Worm (Caenorhabditis elegans) whole organism, early embryonic: ENCODE measurements around the gene srz-69.

Source experiments
- ama-1 ChIP-seq: fragments of 150-350 bp; optimal IDR thresholded peaks from 2 replicates; lab custom pipeline; 2014
- ceh-13 ChIP-seq: fragments of 200-800 bp; sonication (Bioruptor generic); optimal IDR thresholded peaks from 2 replicates; lab custom pipeline; 2018; ENCODE audit warnings: mild to moderate bottlenecking, missing genetic modification characterization, missing compliant biosample characterization
- hmbx-1 ChIP-seq: sonication (generic microtip); optimal IDR thresholded peaks from 2 replicates; lab custom pipeline; 2016; ENCODE audit warnings: mild to moderate bottlenecking, missing genetic modification characterization, missing compliant biosample characterization
- pes-1 ChIP-seq: fragments of 200-800 bp; sonication (Bioruptor generic); IDR thresholded peaks from 2 replicates; pipeline ENCODE4 v1.3.6; 2022; ENCODE audit warnings: missing genetic modification reagents, missing genetic modification characterization, missing compliant biosample characterization
- sea-1 ChIP-seq: fragments of 200-800 bp; sonication (Bioruptor generic); conservative IDR thresholded peaks from 2 replicates; pipeline ENCODE4 v1.3.6; 2022; ENCODE audit warnings: missing genetic modification characterization, missing compliant biosample characterization

DNA sequence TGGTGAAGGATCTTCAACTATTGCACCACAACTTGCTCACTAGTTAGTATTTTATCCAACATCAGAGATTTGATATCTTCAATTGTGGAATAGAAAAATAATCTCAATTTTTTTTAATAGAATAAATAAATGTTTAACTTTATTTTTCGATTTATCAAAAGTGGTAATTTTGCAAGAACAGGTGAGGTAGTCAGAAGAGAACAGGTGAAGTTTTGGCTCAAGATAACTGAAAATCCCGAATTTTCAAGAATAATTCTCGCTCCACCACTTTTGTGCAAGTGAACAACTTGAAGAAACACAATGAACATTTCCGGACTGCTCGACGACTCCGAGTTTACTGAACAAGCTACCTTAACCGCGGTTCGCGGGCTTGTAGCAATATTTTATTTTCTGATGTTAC is 14.5 kb upstream of the srz-69 start, which contains the start of gene srz-78:
- TF ChIP-seq ama-1 (no peak), ceh-13 (GFP tag; lab: Kevin White, UChicago) (no peak), sea-1 (GFP tag; lab: Robert Waterston, UW) (no peak), pes-1 (GFP tag; lab: Robert Waterston, UW) (no peak), hmbx-1 (tag; lab: Kevin White, UChicago) (no peak)
